Fruit fly (Drosophila melanogaster): ENCODE data around the gene CG15743.

The CG15743 gene

dm6 chrX:13244462-13244861, 41.0 kb upstream of the CG15743 start (continued):
- TF ChIP-seq Hr4 (GFP tag; optimal IDR thresholded peaks at IDR 0.05) (peak; percentile 73), CG11762 (GFP tag; optimal IDR thresholded peaks at IDR 0.05; ENCODE audit: insufficient read depth) (peak; percentile 63), CG6276 (GFP tag; optimal IDR thresholded peaks at IDR 0.05) (peak; percentile 37), CG6163 (GFP tag; IDR thresholded peaks at IDR 0.05) (peak; percentile 88), CG11902 (GFP tag; optimal IDR thresholded peaks at IDR 0.05) (peak; percentile 78), fd85E (GFP tag; optimal IDR thresholded peaks at IDR 0.05) (no peak), topi (GFP tag; optimal IDR thresholded peaks at IDR 0.05) (peak; percentile 82), CG32006 (GFP tag; optimal IDR thresholded peaks at IDR 0.05) (peak; percentile 76), net (GFP tag; optimal IDR thresholded peaks at IDR 0.05) (peak; percentile 83), Blimp-1 (GFP tag; optimal IDR thresholded peaks at IDR 0.05) (no peak), CG1621 (tag; optimal IDR thresholded peaks at IDR 0.05) (peak; percentile 66), CG8632 (GFP tag; optimal IDR thresholded peaks at IDR 0.05) (peak; percentile 77), Hr39 (GFP tag; optimal IDR thresholded peaks at IDR 0.05) (peak; percentile 77), vri (GFP tag; optimal IDR thresholded peaks at IDR 0.05) (peak; percentile 52), salr (GFP tag; optimal IDR thresholded peaks at IDR 0.05) (peak; percentile 71 to 72), Eip93F (GFP tag; optimal IDR thresholded peaks at IDR 0.05) (no peak)

dm6 chrX:13245767-13246166, 39.7 kb upstream of the CG15743 start:
- TF ChIP-seq CG32006 (GFP tag; optimal IDR thresholded peaks at IDR 0.05) (peak; percentile 58), Hr39 (GFP tag; optimal IDR thresholded peaks at IDR 0.05) (peak; percentile 28), CG11762 (GFP tag; optimal IDR thresholded peaks at IDR 0.05; ENCODE audit: insufficient read depth) (peak; percentile 29), CG6163 (GFP tag; IDR thresholded peaks at IDR 0.05) (peak; percentile 78), Ets21C (GFP tag; optimal IDR thresholded peaks at IDR 0.05) (peak; percentile 30), CG11902 (GFP tag; optimal IDR thresholded peaks at IDR 0.05) (peak; percentile 30), ss (GFP tag; optimal IDR thresholded peaks at IDR 0.05) (peak; percentile 70 to 75), CG8319 (GFP tag; optimal IDR thresholded peaks at IDR 0.05) (peak; percentile 25), acj6 (GFP tag; optimal IDR thresholded peaks at IDR 0.05) (peak; percentile 81), spab (GFP tag; optimal IDR thresholded peaks at IDR 0.05) (peak; percentile 42), achi (GFP tag; optimal IDR thresholded peaks at IDR 0.05) (peak; percentile 71), CG16779 (tag; optimal IDR thresholded peaks at IDR 0.05) (peak; percentile 49), CG8632 (GFP tag; optimal IDR thresholded peaks at IDR 0.05) (peak; percentile 70), CG10669 (GFP tag; optimal IDR thresholded peaks at IDR 0.05) (peak; percentile 59), Hr38 (GFP tag; optimal IDR thresholded peaks at IDR 0.05) (no peak), topi (GFP tag; optimal IDR thresholded peaks at IDR 0.05) (peak; percentile 68), CG1621 (tag; optimal IDR thresholded peaks at IDR 0.05) (peak; percentile 43), fd59A (GFP tag; optimal IDR thresholded peaks at IDR 0.05) (peak; percentile 41), pdm3 (GFP tag; optimal IDR thresholded peaks at IDR 0.05) (peak; percentile 60), net (GFP tag; optimal IDR thresholded peaks at IDR 0.05) (peak; percentile 54), Sox102F (GFP tag; optimal IDR thresholded peaks at IDR 0.05) (peak; percentile 68), CG15336 (GFP tag; IDR thresholded peaks at IDR 0.05) (peak; percentile 81), dsx (GFP tag; optimal IDR thresholded peaks at IDR 0.05; ENCODE audit: poor library complexity, severe bottlenecking) (peak; percentile 21), CG9139 (GFP tag; optimal IDR thresholded peaks at IDR 0.05) (peak; percentile 28), CG3919 (GFP tag; optimal IDR thresholded peaks at IDR 0.05) (peak; percentile 74), CG11294 (GFP tag; IDR thresholded peaks at IDR 0.05) (no peak), Met (GFP tag; optimal IDR thresholded peaks at IDR 0.05) (peak; percentile 69), Eip93F (GFP tag; optimal IDR thresholded peaks at IDR 0.05) (peak; percentile 49), salr (GFP tag; optimal IDR thresholded peaks at IDR 0.05) (peak; percentile 32 to 36), cyc (GFP tag; optimal IDR thresholded peaks at IDR 0.05) (peak; percentile 41), CG6854 (GFP tag; optimal IDR thresholded peaks at IDR 0.05) (no peak), Lpt (GFP tag; optimal IDR thresholded peaks at IDR 0.05) (peak; percentile 53), Hr4 (GFP tag; optimal IDR thresholded peaks at IDR 0.05) (peak; percentile 3), fd85E (GFP tag; optimal IDR thresholded peaks at IDR 0.05) (no peak), Sox15 (GFP tag; optimal IDR thresholded peaks at IDR 0.05) (no peak), CG10631 (GFP tag; optimal IDR thresholded peaks at IDR 0.05) (peak; percentile 82), lz (GFP tag; optimal IDR thresholded peaks at IDR 0.05) (peak; percentile 52), Sox14 (GFP tag; optimal IDR thresholded peaks at IDR 0.05) (peak; percentile 54), CG7368 (GFP tag; optimal IDR thresholded peaks at IDR 0.05) (peak; percentile 60), Gug (GFP tag; IDR thresholded peaks at IDR 0.05) (peak; percentile 27; the same call in 1 of the 2 replicates), CG6276 (GFP tag; optimal IDR thresholded peaks at IDR 0.05) (peak; percentile 15), OdsH (GFP tag; optimal IDR thresholded peaks at IDR 0.05) (peak; percentile 64), CG6808 (GFP tag; optimal IDR thresholded peaks at IDR 0.05) (peak; percentile 50), vri (GFP tag; optimal IDR thresholded peaks at IDR 0.05) (peak; percentile 42), Blimp-1 (GFP tag; optimal IDR thresholded peaks at IDR 0.05) (no peak), CG8119 (GFP tag; IDR thresholded peaks at IDR 0.05) (peak; percentile 74)

All from whole organism, prepupa.